Fruit fly (Drosophila melanogaster) whole organism, prepupa: ENCODE measurements around the gene CG13924.

ENCODE experiments used
- Blimp-1 ChIP-seq: fragments of 200-800 bp; sonication (Bioruptor generic); optimal IDR thresholded peaks from 3 replicates; lab custom pipeline; 2017; ENCODE audit warnings: missing biosample characterization, missing genetic modification characterization, mild to moderate bottlenecking, moderate library complexity, missing genetic modification reagents
- CG10631 ChIP-seq: fragments of 200-800 bp; sonication (Bioruptor generic); optimal IDR thresholded peaks from 2 replicates; lab custom pipeline; 2016; ENCODE audit warnings: missing biosample characterization, missing genetic modification characterization
- CG10669 ChIP-seq: fragments of 200-800 bp; sonication (Bioruptor generic); optimal IDR thresholded peaks from 3 replicates; lab custom pipeline; 2018; ENCODE audit warnings: missing biosample characterization, mild to moderate bottlenecking, missing genetic modification characterization, moderate library complexity
- CG11294 ChIP-seq: fragments of 200-800 bp; sonication (Bioruptor generic); IDR thresholded peaks from 2 replicates; pipeline ENCODE4 v1.3.6; 2022; ENCODE audit warnings: missing biosample characterization, missing genetic modification characterization
- CG11762 ChIP-seq: fragments of 200-800 bp; sonication (Bioruptor generic); optimal IDR thresholded peaks from 3 replicates; lab custom pipeline; 2016; ENCODE audit warnings: missing biosample characterization, missing genetic modification characterization; ENCODE audit not compliant: insufficient read depth
- CG11902 ChIP-seq: fragments of 200-800 bp; sonication (Bioruptor generic); optimal IDR thresholded peaks from 3 replicates; lab custom pipeline; 2016; ENCODE audit warnings: missing biosample characterization, missing genetic modification characterization
- CG15336 ChIP-seq: fragments of 200-800 bp; sonication (Bioruptor generic); IDR thresholded peaks from 2 replicates; pipeline ENCODE4 v1.3.6; 2022; ENCODE audit warnings: missing biosample characterization, missing genetic modification characterization
- CG16779 ChIP-seq: fragments of 200-800 bp; sonication (Bioruptor generic); optimal IDR thresholded peaks from 3 replicates; lab custom pipeline; 2017; ENCODE audit warnings: missing biosample characterization, mild to moderate bottlenecking, missing genetic modification characterization
- CG3032 ChIP-seq: fragments of 200-800 bp; optimal IDR thresholded peaks from 2 replicates; lab custom pipeline; 2019; ENCODE audit warnings: missing biosample characterization, mild to moderate bottlenecking, missing genetic modification characterization, moderate library complexity
- CG31627 ChIP-seq: fragments of 200-800 bp; sonication (Bioruptor generic); optimal IDR thresholded peaks from 3 replicates; lab custom pipeline; 2016; ENCODE audit warnings: missing biosample characterization, missing genetic modification characterization
- CG32006 ChIP-seq: fragments of 200-800 bp; sonication (Bioruptor generic); optimal IDR thresholded peaks from 3 replicates; lab custom pipeline; 2017; ENCODE audit warnings: missing biosample characterization, mild to moderate bottlenecking, missing genetic modification characterization
- CG3919 ChIP-seq: fragments of 200-800 bp; sonication (Bioruptor generic); optimal IDR thresholded peaks from 3 replicates; lab custom pipeline; 2016; ENCODE audit warnings: missing biosample characterization, missing genetic modification characterization
- CG4318 ChIP-seq: fragments of 200-800 bp; sonication (Bioruptor generic); optimal IDR thresholded peaks from 3 replicates; lab custom pipeline; 2017; ENCODE audit warnings: missing biosample characterization, mild to moderate bottlenecking, missing genetic modification characterization
- CG6163 ChIP-seq: fragments of 200-800 bp; sonication (Bioruptor generic); IDR thresholded peaks from 3 replicates; pipeline ENCODE4 v1.3.6; 2022; ENCODE audit warnings: missing biosample characterization, missing genetic modification characterization
- CG6792 ChIP-seq: fragments of 200-800 bp; sonication (Bioruptor generic); optimal IDR thresholded peaks from 3 replicates; lab custom pipeline; 2016; ENCODE audit warnings: missing biosample characterization, missing genetic modification characterization
- CG6808 ChIP-seq: fragments of 200-800 bp; sonication (Bioruptor generic); optimal IDR thresholded peaks from 3 replicates; lab custom pipeline; 2017; ENCODE audit warnings: missing biosample characterization, missing genetic modification characterization, mild to moderate bottlenecking, moderate library complexity, missing genetic modification reagents
- CG6854 ChIP-seq: fragments of 200-800 bp; sonication (Bioruptor generic); optimal IDR thresholded peaks from 2 replicates; lab custom pipeline; 2017; ENCODE audit warnings: missing biosample characterization, mild to moderate bottlenecking, missing genetic modification characterization
- CG7368 ChIP-seq: fragments of 200-800 bp; sonication (Bioruptor generic); optimal IDR thresholded peaks from 3 replicates; lab custom pipeline; 2016; ENCODE audit warnings: missing biosample characterization, missing genetic modification characterization
- CG8119 ChIP-seq: fragments of 200-800 bp; sonication (Bioruptor generic); IDR thresholded peaks from 3 replicates; pipeline ENCODE4 v1.3.6; 2022; ENCODE audit warnings: missing biosample characterization, missing genetic modification characterization
- CG8319 ChIP-seq: fragments of 200-800 bp; sonication (Bioruptor generic); optimal IDR thresholded peaks from 3 replicates; lab custom pipeline; 2016; ENCODE audit warnings: missing biosample characterization, missing genetic modification characterization
- CG8632 ChIP-seq: fragments of 200-800 bp; sonication (Bioruptor generic); optimal IDR thresholded peaks from 3 replicates; lab custom pipeline; 2016; ENCODE audit warnings: missing biosample characterization, missing genetic modification characterization
- Eip78C ChIP-seq: fragments of 200-800 bp; sonication (Bioruptor generic); peaks from one replicate; lab custom pipeline; 2016; ENCODE audit warnings: missing biosample characterization, missing genetic modification characterization
- Eip93F ChIP-seq: fragments of 200-800 bp; sonication (Bioruptor generic); optimal IDR thresholded peaks from 2 replicates; lab custom pipeline; 2016; ENCODE audit warnings: missing biosample characterization, mild to moderate bottlenecking, missing genetic modification characterization
- Ets96B ChIP-seq: fragments of 200-800 bp; optimal IDR thresholded peaks from 2 replicates; lab custom pipeline; 2019; ENCODE audit warnings: missing biosample characterization, mild to moderate bottlenecking, missing genetic modification characterization, moderate library complexity
- Hr38 ChIP-seq: sonication (Bioruptor generic); optimal IDR thresholded peaks from 2 replicates; lab custom pipeline; 2016; ENCODE audit warnings: missing biosample characterization, missing genetic modification characterization
- Hr4 ChIP-seq: fragments of 200-800 bp; sonication (Bioruptor generic); optimal IDR thresholded peaks from 3 replicates; lab custom pipeline; 2016; ENCODE audit warnings: missing biosample characterization, missing genetic modification characterization
- Met ChIP-seq: fragments of 200-800 bp; sonication (Bioruptor generic); optimal IDR thresholded peaks from 3 replicates; lab custom pipeline; 2016; ENCODE audit warnings: missing biosample characterization, missing genetic modification characterization
- OdsH ChIP-seq: fragments of 200-800 bp; sonication (Bioruptor generic); optimal IDR thresholded peaks from 3 replicates; lab custom pipeline; 2016; ENCODE audit warnings: missing biosample characterization, missing genetic modification characterization
- Smox ChIP-seq: fragments of 200-800 bp; sonication (Bioruptor generic); optimal IDR thresholded peaks from 3 replicates; lab custom pipeline; 2016; ENCODE audit warnings: missing biosample characterization, missing genetic modification characterization
- Sox102F ChIP-seq: fragments of 200-800 bp; sonication (Bioruptor generic); optimal IDR thresholded peaks from 2 replicates; lab custom pipeline; 2016; ENCODE audit warnings: missing biosample characterization, mild to moderate bottlenecking, missing genetic modification characterization
- Sox14 ChIP-seq: fragments of 200-800 bp; sonication (Bioruptor generic); optimal IDR thresholded peaks from 3 replicates; lab custom pipeline; 2016; ENCODE audit warnings: missing biosample characterization, missing genetic modification characterization
- Sox15 ChIP-seq: fragments of 200-800 bp; sonication (Bioruptor generic); optimal IDR thresholded peaks from 3 replicates; lab custom pipeline; 2016; ENCODE audit warnings: missing biosample characterization, missing genetic modification characterization
- achi ChIP-seq: fragments of 200-800 bp; sonication (Bioruptor generic); optimal IDR thresholded peaks from 3 replicates; lab custom pipeline; 2016; ENCODE audit warnings: missing biosample characterization, missing genetic modification characterization
- acj6 ChIP-seq: fragments of 200-800 bp; sonication (Bioruptor generic); optimal IDR thresholded peaks from 3 replicates; lab custom pipeline; 2016; ENCODE audit warnings: missing biosample characterization, missing genetic modification characterization
- cyc ChIP-seq: fragments of 200-800 bp; sonication (Bioruptor generic); optimal IDR thresholded peaks from 3 replicates; lab custom pipeline; 2016; ENCODE audit warnings: missing biosample characterization, missing genetic modification characterization
- dac ChIP-seq: fragments of 200-800 bp; sonication (Bioruptor generic); optimal IDR thresholded peaks from 2 replicates; lab custom pipeline; 2017; ENCODE audit warnings: missing biosample characterization, mild to moderate bottlenecking, missing genetic modification characterization
- dsx ChIP-seq: fragments of 200-800 bp; optimal IDR thresholded peaks from 3 replicates; lab custom pipeline; 2019; ENCODE audit warnings: missing biosample characterization, mild to moderate bottlenecking, missing genetic modification characterization, moderate library complexity; ENCODE audit not compliant: poor library complexity, severe bottlenecking
- eg ChIP-seq: fragments of 200-800 bp; sonication (Bioruptor generic); IDR thresholded peaks from 3 replicates; pipeline ENCODE4 v1.3.6; 2022; ENCODE audit warnings: missing biosample characterization, missing genetic modification characterization
- fd59A ChIP-seq: fragments of 200-800 bp; sonication (Bioruptor generic); optimal IDR thresholded peaks from 2 replicates; lab custom pipeline; 2017; ENCODE audit warnings: missing biosample characterization, mild to moderate bottlenecking, missing genetic modification characterization, missing genetic modification reagents
- fd85E ChIP-seq: fragments of 200-800 bp; sonication (Bioruptor generic); optimal IDR thresholded peaks from 3 replicates; lab custom pipeline; 2016; ENCODE audit warnings: missing biosample characterization, missing genetic modification characterization
- fkh ChIP-seq: fragments of 200-800 bp; sonication (Bioruptor generic); optimal IDR thresholded peaks from 3 replicates; lab custom pipeline; 2017; ENCODE audit warnings: missing biosample characterization, mild to moderate bottlenecking, missing genetic modification characterization, moderate library complexity
- lz ChIP-seq: fragments of 200-800 bp; sonication (Bioruptor generic); optimal IDR thresholded peaks from 3 replicates; lab custom pipeline; 2016; ENCODE audit warnings: missing biosample characterization, missing genetic modification characterization
- pdm3 ChIP-seq: fragments of 200-800 bp; sonication (Bioruptor generic); optimal IDR thresholded peaks from 3 replicates; lab custom pipeline; 2016; ENCODE audit warnings: missing biosample characterization, missing genetic modification characterization
- salr ChIP-seq, 2 experiments: fragments of 200-800 bp; sonication (Bioruptor generic); optimal IDR thresholded peaks; 3 replicates each; lab custom pipeline; 2016 to 2018; ENCODE audit warnings: missing biosample characterization in 2 of 2, missing genetic modification characterization in 2 of 2, mild to moderate bottlenecking in 1 of 2
- ss ChIP-seq, 2 experiments: fragments of 200-800 bp; sonication (Bioruptor generic); optimal IDR thresholded peaks; 2 replicates in 1 of 2; 3 replicates in 1 of 2; lab custom pipeline; 2017 to 2018; ENCODE audit warnings: mild to moderate bottlenecking in 2 of 2, missing biosample characterization in 2 of 2, missing genetic modification characterization in 2 of 2, moderate library complexity in 1 of 2
- svp ChIP-seq: fragments of 200-800 bp; sonication (Bioruptor generic); peaks from one replicate; lab custom pipeline; 2016; ENCODE audit warnings: missing biosample characterization, missing genetic modification characterization
- topi ChIP-seq: fragments of 200-800 bp; sonication (Bioruptor generic); optimal IDR thresholded peaks from 3 replicates; lab custom pipeline; 2016; ENCODE audit warnings: missing biosample characterization, missing genetic modification characterization

CG13924 gene

dm6 chr3L:1876215-1876625, 6.4 kb downstream of the CG13924 start, which contains the start of gene dre4 (continued):
- TF ChIP-seq pdm3 (GFP tag; lab: Kevin White, UChicago) = no peak
- peak; percentile 9 for TF ChIP-seq CG8319 (GFP tag; lab: Kevin White, UChicago)
- TF ChIP-seq Sox102F = peak; percentile 59
- TF ChIP-seq CG15336 (GFP tag; lab: Robert Waterston, UW) = peak; percentile 76
- TF ChIP-seq OdsH (GFP tag; lab: Kevin White, UChicago) = no peak
- no peak for TF ChIP-seq CG10669
- TF ChIP-seq CG11902 (GFP tag; lab: Kevin White, UChicago) = peak; percentile 7
- no peak for TF ChIP-seq CG6854 (GFP tag; lab: Kevin White, UChicago)
- no peak for TF ChIP-seq fkh (GFP tag; lab: Kevin White, UChicago)
- no peak for TF ChIP-seq CG10631 (GFP tag; lab: Kevin White, UChicago)
- TF ChIP-seq dsx (GFP tag; lab: Kevin White, UChicago) = peak; percentile 45
- peak in 1 of 2 experiments; percentile 22 for TF ChIP-seq salr (GFP tag; optimal IDR thresholded peaks at IDR 0.05; lab: Kevin White, UChicago)
- TF ChIP-seq CG3032 = peak; percentile 51
- TF ChIP-seq CG6808 (GFP tag; lab: Kevin White, UChicago) = no peak
- TF ChIP-seq CG7368 (GFP tag; lab: Kevin White, UChicago) = peak; percentile 52
- peak; percentile 63 for TF ChIP-seq topi (GFP tag; lab: Kevin White, UChicago)
- no peak for TF ChIP-seq CG3919
- no peak for TF ChIP-seq Met (GFP tag; lab: Kevin White, UChicago)
- peak; percentile 58 for TF ChIP-seq CG6792 (GFP tag; lab: Kevin White, UChicago)
- TF ChIP-seq Eip78C (GFP tag; lab: Kevin White, UChicago) = peak; percentile 80
- no peak for TF ChIP-seq Smox (GFP tag; lab: Kevin White, UChicago)
- TF ChIP-seq Hr4 (GFP tag; lab: Kevin White, UChicago) = peak; percentile 68
- TF ChIP-seq dac = no peak
- TF ChIP-seq Eip93F (GFP tag; lab: Kevin White, UChicago) = no peak
- TF ChIP-seq CG11294 (GFP tag; lab: Robert Waterston, UW) = peak; percentile 42; the same call in 1 of the 2 replicates
- peak; percentile 83 for TF ChIP-seq achi (GFP tag; lab: Kevin White, UChicago)
- no peak for TF ChIP-seq fd85E
- TF ChIP-seq Sox15 = peak; percentile 26
- TF ChIP-seq, all 60 proteins: peak for 37

- TF ChIP-seq Eip93F (GFP tag; lab: Kevin White, UChicago) (no peak), lz (GFP tag; lab: Kevin White, UChicago) (no peak), fkh (GFP tag; lab: Kevin White, UChicago) (no peak), Ets96B (peak; percentile 47), Eip78C (GFP tag; lab: Kevin White, UChicago) (peak; percentile 51), CG4318 (GFP tag; lab: Kevin White, UChicago) (no peak), CG32006 (peak; percentile 36), CG6163 (GFP tag; lab: Robert Waterston, UW) (peak; percentile 83), dsx (GFP tag; lab: Kevin White, UChicago) (peak; percentile 42), cyc (GFP tag; lab: Kevin White, UChicago) (peak; percentile 15), Sox15 (no peak), CG10631 (GFP tag; lab: Kevin White, UChicago) (peak; percentile 0), CG8632 (GFP tag; lab: Kevin White, UChicago) (no peak), CG8119 (peak; percentile 46; the same call in 1 of the 3 replicates), Smox (GFP tag; lab: Kevin White, UChicago) (no peak), acj6 (GFP tag; lab: Kevin White, UChicago) (no peak), CG10669 (peak; percentile 40), CG31627 (GFP tag; lab: Kevin White, UChicago) (no peak), Hr4 (GFP tag; lab: Kevin White, UChicago) (peak; percentile 13), CG11294 (GFP tag; lab: Robert Waterston, UW) (peak; percentile 57), CG3032 (no peak), Hr38 (GFP tag; lab: Kevin White, UChicago) (no peak), fd59A (GFP tag; lab: Kevin White, UChicago) (no peak), CG11762 (GFP tag; lab: Kevin White, UChicago) (peak; percentile 14), Blimp-1 (no peak), svp (peak; percentile 44), CG7368 (GFP tag; lab: Kevin White, UChicago) (peak; percentile 33), ss (GFP tag; optimal IDR thresholded peaks at IDR 0.05; lab: Kevin White, UChicago) (peak in 1 of 2 experiments; percentile 43), CG6792 (GFP tag; lab: Kevin White, UChicago) (no peak), CG11902 (GFP tag; lab: Kevin White, UChicago) (peak; percentile 1), Sox14 (no peak), OdsH (GFP tag; lab: Kevin White, UChicago) (no peak), CG8319 (GFP tag; lab: Kevin White, UChicago) (no peak), CG16779 (no peak), pdm3 (GFP tag; lab: Kevin White, UChicago) (no peak), eg (GFP tag; lab: Robert Waterston, UW) (peak; percentile 84), CG15336 (GFP tag; lab: Robert Waterston, UW) (peak; percentile 38; the same call in 1 of the 2 replicates), Met (GFP tag; lab: Kevin White, UChicago) (no peak)
Observed at dm6 chr3L:1880692-1881091, 10.9 kb downstream of the CG13924 start.
